Worm (Caenorhabditis elegans): Measurements from ENCODE around the gene Y94H6A.5.

ce11 chrIV:2665388-2665978, 38.3 kb downstream of the Y94H6A.5 start:
- TF ChIP-seq akir-1 (GFP tag; optimal IDR thresholded peaks at IDR 0.05) (no peak), ztf-25 (GFP tag; IDR thresholded peaks at IDR 0.05) (no peak), tbx-9 (tag; optimal IDR thresholded peaks at IDR 0.05; ENCODE audit: borderline replicate concordance) (no peak), atf-7 (tag; optimal IDR thresholded peaks at IDR 0.05) (no peak)

Data from whole organism, young adult.